Fruit fly (Drosophila melanogaster) whole organism, prepupa: ENCODE data around the gene CG3347.

Source experiments
- lz ChIP-seq: fragments of 200-800 bp; sonication (Bioruptor generic); optimal IDR thresholded peaks from 3 replicates; lab custom pipeline; 2016; ENCODE audit warnings: missing biosample characterization, missing genetic modification characterization
- salr ChIP-seq, 2 experiments: fragments of 200-800 bp; sonication (Bioruptor generic); optimal IDR thresholded peaks; 3 replicates each; lab custom pipeline; 2016 to 2018; ENCODE audit warnings: missing biosample characterization in 2 of 2, missing genetic modification characterization in 2 of 2, mild to moderate bottlenecking in 1 of 2

DNA sequence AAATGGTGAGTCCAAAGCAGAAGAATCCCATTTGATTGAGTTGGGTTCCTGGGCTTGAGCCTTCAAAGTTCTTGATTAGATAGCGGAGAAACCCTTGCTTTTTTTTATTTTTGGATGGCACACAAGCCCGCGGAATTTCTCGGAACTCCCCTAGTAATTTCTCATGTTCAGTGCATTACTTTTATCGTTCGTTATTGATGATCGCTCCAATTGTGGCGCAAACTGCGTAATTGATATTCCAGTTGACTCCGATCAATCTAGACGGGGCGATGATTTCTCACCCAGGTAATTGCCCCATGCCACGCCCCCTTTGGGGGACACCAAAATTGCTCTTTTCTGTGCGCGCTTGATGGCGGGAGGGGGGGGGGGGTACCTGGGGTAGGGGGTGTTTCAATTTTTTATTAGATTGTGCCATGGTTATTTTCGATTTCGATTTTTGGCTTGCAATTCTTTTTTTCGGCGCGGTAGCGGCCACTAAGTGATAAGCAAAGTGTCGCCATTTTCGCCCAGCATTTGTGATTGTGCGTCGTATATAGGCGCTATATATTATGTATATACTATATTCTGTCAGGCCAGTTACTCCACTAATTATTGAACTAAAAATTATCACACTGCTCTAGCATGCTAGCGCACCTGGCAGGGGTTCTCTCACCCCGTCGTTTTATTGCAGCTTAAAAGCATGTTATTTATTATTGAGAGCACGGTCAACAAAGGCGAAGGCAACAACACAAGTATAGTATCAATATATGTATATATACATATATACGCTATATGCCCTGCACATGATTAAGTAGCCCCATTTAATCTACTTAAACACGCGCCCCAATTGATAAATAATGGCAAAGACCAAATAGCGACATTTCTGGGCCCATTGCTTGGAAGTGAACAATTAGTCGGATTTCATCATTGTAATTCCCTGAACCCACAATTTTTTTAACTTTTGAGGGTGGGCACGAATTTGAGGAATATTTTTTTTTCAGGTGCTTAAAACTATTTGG is 35.9 kb downstream of the CG3347 start:
- TF ChIP-seq lz (GFP tag; lab: Kevin White, UChicago) (no peak), salr (GFP tag; optimal IDR thresholded peaks at IDR 0.05; lab: Kevin White, UChicago) (no peak)
